Worm (Caenorhabditis elegans): Measurements from ENCODE around the gene T11G6.2.

DNA sequence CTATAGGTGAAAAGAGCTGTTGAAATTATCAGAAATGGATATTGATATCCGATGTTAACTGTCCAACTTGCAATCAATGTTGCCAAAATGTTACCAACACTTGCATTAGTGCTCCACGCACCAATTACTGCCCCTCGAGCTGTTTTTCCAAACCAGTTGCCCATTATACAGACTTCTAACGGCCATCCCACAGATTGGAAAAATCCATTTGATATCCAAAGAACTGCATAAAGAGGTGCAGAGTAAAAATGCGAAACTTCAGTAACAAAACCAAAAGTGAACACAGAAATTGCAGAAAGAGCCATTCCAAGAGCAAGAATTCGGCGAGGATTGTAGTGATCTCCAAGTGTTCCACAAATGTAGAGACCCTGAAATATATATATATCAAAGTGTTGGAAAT is 4.3 kb downstream of the T11G6.2 start:
- TF ChIP-seq med-1 (GFP tag; optimal IDR thresholded peaks at IDR 0.05; ENCODE audit: insufficient read depth) (no peak), flt-1 (GFP tag; IDR thresholded peaks at IDR 0.05) (no peak), cog-1 (tag; optimal IDR thresholded peaks at IDR 0.05) (no peak), ztf-29 (GFP tag; IDR thresholded peaks at IDR 0.05) (no peak), ztf-23 (GFP tag; IDR thresholded peaks at IDR 0.05) (no peak), T22C8.4 (GFP tag; IDR thresholded peaks at IDR 0.05) (no peak), ref-1 (GFP tag; conservative IDR thresholded peaks at IDR 0.05) (no peak)

All from whole organism, midembryonic.